Worm (Caenorhabditis elegans) whole organism, young adult: Measurements from ENCODE around the gene madf-3.

Source experiments
- B0019.2 ChIP-seq: fragments of 200-800 bp; sonication (Bioruptor generic); conservative IDR thresholded peaks from 2 replicates; pipeline ENCODE4 v1.3.6; 2022; ENCODE audit warnings: missing genetic modification reagents, missing genetic modification characterization, missing compliant biosample characterization
- B0261.1 ChIP-seq: sonication (generic microtip); optimal IDR thresholded peaks from 2 replicates; lab custom pipeline; 2016; ENCODE audit warnings: mild to moderate bottlenecking, missing genetic modification characterization, moderate library complexity, missing compliant biosample characterization
- C17E4.6 ChIP-seq: fragments of 200-800 bp; sonication (Bioruptor generic); IDR thresholded peaks from 2 replicates; pipeline ENCODE4 v1.3.6; 2022; ENCODE audit warnings: missing genetic modification reagents, missing genetic modification characterization, missing compliant biosample characterization
- D2030.7 ChIP-seq: fragments of 200-800 bp; sonication (Bioruptor generic); IDR thresholded peaks from 2 replicates; pipeline ENCODE4 v1.3.6; 2022; ENCODE audit warnings: missing genetic modification reagents, missing genetic modification characterization, missing compliant biosample characterization
- F23B12.7 ChIP-seq: sonication (generic microtip); optimal IDR thresholded peaks from 2 replicates; lab custom pipeline; 2017; ENCODE audit warnings: missing genetic modification characterization, mild to moderate bottlenecking, missing compliant biosample characterization, antibody characterized with exemption, moderate library complexity; ENCODE audit not compliant: insufficient read depth
- F33H1.4 ChIP-seq: fragments of 200-800 bp; sonication (Bioruptor generic); IDR thresholded peaks from 2 replicates; pipeline ENCODE4 v1.3.6; 2022; ENCODE audit warnings: missing genetic modification reagents, missing genetic modification characterization, missing compliant biosample characterization
- T26A5.8 ChIP-seq: sonication (generic microtip); optimal IDR thresholded peaks from 2 replicates; lab custom pipeline; 2016; ENCODE audit warnings: missing genetic modification characterization, missing compliant biosample characterization
- Y53F4B.3 ChIP-seq: fragments of 200-800 bp; sonication (Bioruptor generic); IDR thresholded peaks from 2 replicates; pipeline ENCODE4 v1.3.6; 2022; ENCODE audit warnings: missing genetic modification reagents, missing genetic modification characterization, missing compliant biosample characterization
- Y53G8AR.9 ChIP-seq: fragments of 200-800 bp; sonication (Bioruptor generic); conservative IDR thresholded peaks from 2 replicates; pipeline ENCODE4 v1.3.6; 2022; ENCODE audit warnings: missing genetic modification reagents, missing genetic modification characterization, missing compliant biosample characterization
- Y56A3A.18 ChIP-seq: fragments of 200-800 bp; sonication (Bioruptor generic); IDR thresholded peaks from 2 replicates; pipeline ENCODE4 v1.3.6; 2022; ENCODE audit warnings: missing genetic modification reagents, missing genetic modification characterization, missing compliant biosample characterization
- athp-1 ChIP-seq: sonication (generic microtip); optimal IDR thresholded peaks from 2 replicates; lab custom pipeline; 2017; ENCODE audit warnings: mild to moderate bottlenecking, missing genetic modification characterization, missing compliant biosample characterization
- attf-5 ChIP-seq: fragments of 200-800 bp; sonication (Bioruptor generic); optimal IDR thresholded peaks from 2 replicates; lab custom pipeline; 2018; ENCODE audit warnings: mild to moderate bottlenecking, missing genetic modification characterization, missing compliant biosample characterization
- bed-2 ChIP-seq: fragments of 200-800 bp; sonication (Bioruptor generic); IDR thresholded peaks from 2 replicates; pipeline ENCODE4 v1.3.6; 2022; ENCODE audit warnings: missing genetic modification reagents, missing genetic modification characterization, missing compliant biosample characterization
- ccch-3 ChIP-seq: fragments of 200-800 bp; sonication (Bioruptor generic); optimal IDR thresholded peaks from 2 replicates; lab custom pipeline; 2018; ENCODE audit warnings: mild to moderate bottlenecking, missing genetic modification characterization, missing compliant biosample characterization
- cebp-2 ChIP-seq: fragments of 200-800 bp; sonication (Bioruptor generic); IDR thresholded peaks from 2 replicates; pipeline ENCODE4 v1.3.6; 2022; ENCODE audit warnings: missing genetic modification characterization, missing compliant biosample characterization
- ceh-40 ChIP-seq: fragments of 200-800 bp; sonication (Bioruptor generic); IDR thresholded peaks from 2 replicates; pipeline ENCODE4 v1.3.6; 2022; ENCODE audit warnings: missing genetic modification characterization, missing compliant biosample characterization
- ceh-79 ChIP-seq: sonication (generic microtip); optimal IDR thresholded peaks from 2 replicates; lab custom pipeline; 2017; ENCODE audit warnings: mild to moderate bottlenecking, missing genetic modification characterization, missing compliant biosample characterization
- ceh-91 ChIP-seq: fragments of 200-800 bp; sonication (Bioruptor generic); IDR thresholded peaks from 2 replicates; pipeline ENCODE4 v1.3.6; 2022; ENCODE audit warnings: missing genetic modification reagents, missing genetic modification characterization, missing compliant biosample characterization
- dox-1 ChIP-seq: fragments of 200-800 bp; sonication (Bioruptor generic); IDR thresholded peaks from 2 replicates; pipeline ENCODE4 v1.3.6; 2022; ENCODE audit warnings: missing genetic modification reagents, missing genetic modification characterization, missing compliant biosample characterization
- dpl-1 ChIP-seq: fragments of 150-350 bp; optimal IDR thresholded peaks from 2 replicates; lab custom pipeline; 2014; ENCODE audit warnings: missing biosample characterization, missing genetic modification reagents, missing genetic modification characterization
- egl-44 ChIP-seq: fragments of 200-800 bp; sonication (Bioruptor generic); IDR thresholded peaks from 2 replicates; pipeline ENCODE4 v1.3.6; 2022; ENCODE audit warnings: missing genetic modification reagents, missing genetic modification characterization, missing compliant biosample characterization
- gei-17 ChIP-seq: fragments of 200-800 bp; sonication (Bioruptor generic); optimal IDR thresholded peaks from 2 replicates; lab custom pipeline; 2018; ENCODE audit warnings: mild to moderate bottlenecking, missing genetic modification characterization, missing compliant biosample characterization
- hlh-12 ChIP-seq: sonication (generic microtip); optimal IDR thresholded peaks from 2 replicates; lab custom pipeline; 2016; ENCODE audit warnings: missing genetic modification characterization, missing compliant biosample characterization
- lin-26 ChIP-seq: fragments of 200-800 bp; sonication (Bioruptor generic); IDR thresholded peaks from 2 replicates; pipeline ENCODE4 v1.3.6; 2022; ENCODE audit warnings: missing genetic modification reagents, missing genetic modification characterization, missing compliant biosample characterization
- lin-35 ChIP-seq, 3 experiments: fragments of 150-350 bp in 2 of 3; sonication (generic microtip) in 1 of 3; optimal IDR thresholded peaks; 2 replicates each; lab custom pipeline; 2014 to 2018; ENCODE audit warnings: missing biosample characterization in 3 of 3, missing genetic modification characterization in 3 of 3, missing genetic modification reagents in 3 of 3
- lin-54 ChIP-seq: fragments of 200-800 bp; sonication (Bioruptor generic); optimal IDR thresholded peaks from 2 replicates; lab custom pipeline; 2018; ENCODE audit warnings: mild to moderate bottlenecking, missing genetic modification characterization, missing compliant biosample characterization
- lir-1 ChIP-seq: fragments of 200-800 bp; sonication (Bioruptor generic); conservative IDR thresholded peaks from 2 replicates; pipeline ENCODE4 v1.3.6; 2022; ENCODE audit warnings: missing genetic modification reagents, missing genetic modification characterization, missing compliant biosample characterization
- madf-10 ChIP-seq: sonication (generic microtip); optimal IDR thresholded peaks from 2 replicates; lab custom pipeline; 2016; ENCODE audit warnings: mild to moderate bottlenecking, missing genetic modification characterization, missing compliant biosample characterization
- madf-6 ChIP-seq: fragments of 200-800 bp; sonication (Bioruptor generic); IDR thresholded peaks from 2 replicates; pipeline ENCODE4 v1.3.6; 2022; ENCODE audit warnings: missing genetic modification reagents, missing genetic modification characterization, missing compliant biosample characterization
- nfya-1 ChIP-seq: sonication (generic microtip); optimal IDR thresholded peaks from 2 replicates; lab custom pipeline; 2017; ENCODE audit warnings: antibody characterized with exemption, missing compliant biosample characterization, missing genetic modification characterization, borderline replicate concordance; ENCODE audit not compliant: insufficient read depth
- nhr-120 ChIP-seq: fragments of 200-800 bp; sonication (Bioruptor generic); IDR thresholded peaks from 2 replicates; pipeline ENCODE4 v1.3.6; 2022; ENCODE audit warnings: missing genetic modification characterization, missing compliant biosample characterization
- pbrm-1 ChIP-seq: fragments of 200-800 bp; sonication (Bioruptor generic); IDR thresholded peaks from 2 replicates; pipeline ENCODE4 v1.3.6; 2022; ENCODE audit warnings: missing genetic modification reagents, missing genetic modification characterization, missing compliant biosample characterization
- rcor-1 ChIP-seq: fragments of 200-800 bp; sonication (Bioruptor generic); IDR thresholded peaks from 2 replicates; pipeline ENCODE4 v1.3.6; 2022; ENCODE audit warnings: missing genetic modification reagents, missing genetic modification characterization, missing compliant biosample characterization
- rpc-1 ChIP-seq, 2 experiments: fragments of 150-350 bp in 1 of 2; sonication (generic microtip) in 1 of 2; optimal IDR thresholded peaks; 2 replicates each; lab custom pipeline; 2014 to 2018; ENCODE audit warnings: missing biosample characterization in 1 of 2, missing genetic modification characterization in 1 of 2, missing genetic modification reagents in 1 of 2, missing genotype in 1 of 2
- snpc-1.1 ChIP-seq: sonication (generic microtip); optimal IDR thresholded peaks from 2 replicates; lab custom pipeline; 2017; ENCODE audit warnings: missing genetic modification characterization, mild to moderate bottlenecking, missing compliant biosample characterization, antibody characterized with exemption, moderate library complexity, missing genotype, missing genetic modification reagents; ENCODE audit not compliant: insufficient read depth
- snpc-4 ChIP-seq, 5 experiments: fragments of 150-350 bp in 1 of 5; sonication (generic microtip) in 4 of 5; optimal IDR thresholded peaks; 2 replicates each; lab custom pipeline; 2014 to 2018; ENCODE audit warnings: missing genetic modification characterization in 5 of 5, missing biosample characterization in 3 of 5, antibody characterized with exemption in 2 of 5, mild to moderate bottlenecking in 2 of 5, missing compliant biosample characterization in 2 of 5, missing genotype in 2 of 5, moderate library complexity in 2 of 5, missing genetic modification reagents in 1 of 5
- unc-130 ChIP-seq: sonication (generic microtip); optimal IDR thresholded peaks from 2 replicates; lab custom pipeline; 2016; ENCODE audit warnings: missing genetic modification reagents, missing genetic modification characterization, missing compliant biosample characterization
- zfh-2 ChIP-seq: fragments of 200-800 bp; sonication (Bioruptor generic); conservative IDR thresholded peaks from 2 replicates; pipeline ENCODE4 v1.3.6; 2022; ENCODE audit warnings: missing genetic modification reagents, missing genetic modification characterization, missing compliant biosample characterization
- ztf-25 ChIP-seq: fragments of 200-800 bp; sonication (Bioruptor generic); IDR thresholded peaks from 2 replicates; pipeline ENCODE4 v1.3.6; 2022; ENCODE audit warnings: missing genetic modification reagents, missing genetic modification characterization, missing compliant biosample characterization
- ztf-26 ChIP-seq: sonication (generic microtip); optimal IDR thresholded peaks from 2 replicates; lab custom pipeline; 2017; ENCODE audit warnings: missing genetic modification characterization, missing compliant biosample characterization
- ztf-28 ChIP-seq: fragments of 200-800 bp; sonication (Bioruptor generic); IDR thresholded peaks from 2 replicates; pipeline ENCODE4 v1.3.6; 2022; ENCODE audit warnings: missing genetic modification reagents, missing genetic modification characterization, missing compliant biosample characterization

madf-3 gene

DNA sequence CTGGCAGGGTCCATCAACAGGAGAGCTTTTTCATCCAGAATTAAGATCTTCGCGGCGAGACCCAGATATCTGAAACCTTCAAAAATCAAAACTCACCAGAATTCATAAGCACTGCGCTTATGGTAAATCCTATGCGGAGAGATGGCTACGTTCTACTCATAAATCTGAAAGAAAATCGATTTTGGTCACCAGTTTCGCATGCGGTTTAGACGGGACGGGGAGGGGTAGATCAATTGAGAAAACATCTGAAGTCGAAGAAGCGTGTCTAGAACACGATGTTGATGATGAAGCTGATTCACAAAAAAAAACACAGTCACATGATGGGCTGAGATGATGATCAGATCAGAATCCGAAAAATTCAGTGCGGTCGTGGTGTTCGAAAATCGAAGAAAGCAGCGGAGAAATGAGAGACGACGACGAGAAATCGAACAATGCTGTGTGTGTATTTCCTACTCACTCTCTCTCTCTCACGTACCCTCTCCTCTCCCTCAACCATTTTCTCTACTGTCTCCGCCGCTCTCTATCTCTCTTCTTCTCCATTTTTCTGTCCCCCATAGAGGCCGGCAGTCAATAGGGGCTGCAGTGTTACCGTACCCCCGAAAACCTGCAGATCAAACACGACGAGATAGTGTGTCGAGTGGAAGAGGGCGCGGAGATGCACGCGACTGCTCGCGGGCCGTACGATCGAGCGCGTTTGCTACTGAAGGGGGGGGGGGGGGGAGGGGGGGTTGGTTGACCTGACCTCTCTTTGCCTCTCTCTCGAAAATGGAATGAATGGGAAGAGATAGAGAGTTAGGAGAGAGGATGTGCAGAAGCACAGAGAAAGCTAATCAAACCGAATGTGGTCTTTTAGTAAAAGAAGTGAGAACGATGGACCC, 42.0 kb downstream of the madf-3 start, which contains the start of gene ntl-2 (continued):
- TF ChIP-seq gei-17 (GFP tag; lab: Kevin White, UChicago) (peak; percentile 80), egl-44 (GFP tag; lab: Robert Waterston, UW) (no peak; the same call in 1 of the 2 replicates), ztf-25 (GFP tag; lab: Robert Waterston, UW) (no peak), bed-2 (GFP tag; lab: Robert Waterston, UW) (0 out of 2 replicates have a peak, but pooled peaks have one; percentile 35), athp-1 (tag; lab: Kevin White, UChicago) (peak; percentile 95), Y56A3A.18 (GFP tag; lab: Robert Waterston, UW) (peak; percentile 86; the same call in 1 of the 2 replicates), lin-54 (GFP tag; lab: Kevin White, UChicago) (peak; percentile 88), madf-10 (tag; lab: Kevin White, UChicago) (peak; percentile 75), hlh-12 (tag; lab: Kevin White, UChicago) (no peak), T26A5.8 (tag; lab: Kevin White, UChicago) (no peak), ceh-79 (peak; percentile 41), lir-1 (GFP tag; lab: Robert Waterston, UW) (peak; percentile 74), ceh-91 (0 out of 2 replicates have a peak, but pooled peaks have one; percentile 13), lin-26 (GFP tag; lab: Robert Waterston, UW) (peak; percentile 48; the same call in 1 of the 2 replicates), unc-130 (GFP tag; lab: Kevin White, UChicago) (no peak), pbrm-1 (peak; percentile 91), B0261.1 (tag; lab: Kevin White, UChicago) (peak; percentile 33), B0019.2 (GFP tag; lab: Robert Waterston, UW) (no peak), ccch-3 (GFP tag; lab: Kevin White, UChicago) (no peak), ceh-40 (GFP tag; lab: Robert Waterston, UW) (no peak), snpc-1.1 (no peak), zfh-2 (peak; percentile 100), C17E4.6 (GFP tag; lab: Robert Waterston, UW) (peak; percentile 66; the same call in 1 of the 2 replicates), rpc-1 (optimal IDR thresholded peaks at IDR 0.05; lab: Kevin White, UChicago) (no peak), rpc-1 (tag; optimal IDR thresholded peaks at IDR 0.05; lab: Kevin White, UChicago) (no peak), snpc-4 (GFP tag; optimal IDR thresholded peaks at IDR 0.05; lab: Kevin White, UChicago) (peak; percentile 34), snpc-4 (tag; optimal IDR thresholded peaks at IDR 0.05; lab: Kevin White, UChicago) (peak in 3 of 4 experiments; percentile 29 to 76 (median 69)), madf-6 (GFP tag; lab: Robert Waterston, UW) (peak; percentile 60; the same call in 1 of the 2 replicates), Y53G8AR.9 (peak; percentile 88), Y53F4B.3 (GFP tag; lab: Robert Waterston, UW) (0 out of 2 replicates have a peak, but pooled peaks have one; percentile 5), ztf-26 (peak; percentile 95), ztf-28 (GFP tag; lab: Robert Waterston, UW) (no peak), nhr-120 (GFP tag; lab: Robert Waterston, UW) (no peak), dpl-1 (GFP tag; lab: Kevin White, UChicago) (peak; percentile 18), dox-1 (GFP tag; lab: Robert Waterston, UW) (peak; percentile 96), F33H1.4 (peak; percentile 46)

DNA sequence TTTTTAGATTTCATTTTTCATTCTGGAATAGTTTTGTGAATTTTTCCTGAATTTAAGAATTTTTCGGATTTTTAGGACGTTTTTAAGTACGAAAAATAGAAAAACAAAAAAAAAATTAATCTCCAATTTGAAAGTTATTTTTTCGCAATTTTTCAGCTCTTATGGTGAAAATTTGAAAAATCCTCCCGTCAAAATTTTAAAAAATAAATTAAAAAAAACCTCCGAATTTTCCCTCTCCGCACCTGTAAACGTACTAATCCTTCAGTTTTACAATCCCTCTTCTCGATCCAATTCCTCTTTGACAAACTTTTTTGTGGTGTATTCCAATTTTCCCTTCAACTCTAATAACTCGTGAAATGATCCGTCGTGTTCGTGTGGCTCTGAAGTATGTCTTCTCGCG, 43.6 kb downstream of the madf-3 start, which contains the start of gene B0286.1:
Gene B0286.1, plus strand, starts transcription at position 301 of the 400 bp plus-strand sequence.
- no peak for TF ChIP-seq ztf-25 (GFP tag; lab: Robert Waterston, UW)
- no peak for TF ChIP-seq attf-5
- TF ChIP-seq D2030.7 (GFP tag; lab: Robert Waterston, UW): no peak
- no peak for TF ChIP-seq pbrm-1
- no peak for TF ChIP-seq F23B12.7 (tag; lab: Kevin White, UChicago)
- TF ChIP-seq nfya-1 (tag; lab: Kevin White, UChicago): no peak
- no peak for TF ChIP-seq cebp-2 (GFP tag; lab: Robert Waterston, UW)
- TF ChIP-seq lin-35 (GFP tag; optimal IDR thresholded peaks at IDR 0.05; lab: Kevin White, UChicago): no peak
- TF ChIP-seq rcor-1 (GFP tag; lab: Robert Waterston, UW): no peak
- TF ChIP-seq Y53F4B.3 (GFP tag; lab: Robert Waterston, UW): no peak
